Worm (Caenorhabditis elegans): ENCODE results near the gene W03A5.1.

- TF ChIP-seq nhr-237 (tag; optimal IDR thresholded peaks at IDR 0.05) (no peak), blmp-1 (tag; optimal IDR thresholded peaks at IDR 0.05) (no peak), ceh-39 (tag; optimal IDR thresholded peaks at IDR 0.05) (no peak)
Observed at ce11 chrIII:5440540-5440939, 32.9 kb downstream of the W03A5.1 start, which contains the start of gene W03A5.6.

All from whole organism, mixed stage, embryonic.